In the genomic region with DNA sequence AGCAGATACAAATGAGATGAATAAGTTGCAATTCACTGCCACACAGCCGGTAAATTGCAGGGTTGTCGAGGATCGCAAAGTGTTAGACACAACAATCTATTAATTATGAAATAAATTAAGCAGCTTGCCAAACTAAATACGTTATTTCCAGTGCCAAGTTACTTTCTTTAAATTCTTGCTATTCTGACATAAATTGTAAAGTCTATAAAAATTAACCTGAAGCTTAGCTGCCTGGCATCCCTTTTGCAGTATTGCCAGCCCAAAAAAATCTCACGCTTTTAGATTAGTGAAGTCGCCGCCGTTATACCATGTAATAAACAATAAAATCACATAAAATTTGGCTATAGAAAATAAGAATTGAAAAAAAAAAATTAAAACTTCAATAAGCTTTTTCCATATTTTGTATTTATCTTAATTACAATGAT, we compare ENCODE assay signal across 1 fruit fly cellular context.
TF ChIP-seq lines count a peak whose summit lies in the region.

No protein-coding gene starts in this region.

TF ChIP-seq in whole organism, embryonic, 481 proteins besides CTCF, POLR2A, EP300 and RAD21 (continued from another document and continues in another):
- TF ChIP-seq CG34422 (GFP tag; IDR thresholded peaks at IDR 0.05; lab: Robert Waterston, UW), result peak; percentile 93
- TF ChIP-seq sens-2 (GFP tag; IDR thresholded peaks at IDR 0.05; lab: Robert Waterston, UW), result peak; percentile 76
- peak; percentile 78 for TF ChIP-seq her (GFP tag; optimal IDR thresholded peaks at IDR 0.05; lab: Kevin White, UChicago)
- TF ChIP-seq CG10462 (GFP tag; optimal IDR thresholded peaks at IDR 0.05; lab: Kevin White, UChicago), result peak; percentile 85
- peak; percentile 87 for TF ChIP-seq CG13894 (tag; optimal IDR thresholded peaks at IDR 0.05; lab: Kevin White, UChicago)
- TF ChIP-seq ttk (GFP tag; IDR thresholded peaks at IDR 0.05; lab: Robert Waterston, UW), result peak; percentile 72
- TF ChIP-seq pzg (GFP tag; optimal IDR thresholded peaks at IDR 0.05; lab: Kevin White, UChicago), result peak; percentile 47
- TF ChIP-seq yki (optimal IDR thresholded peaks at IDR 0.05; lab: Kevin White, UChicago), result no peak
- TF ChIP-seq fd64A (GFP tag; optimal IDR thresholded peaks at IDR 0.05; lab: Kevin White, UChicago), result peak; percentile 76
- TF ChIP-seq ham (GFP tag; IDR thresholded peaks at IDR 0.05; lab: Robert Waterston, UW), result 0 out of 2 replicates have a peak, but pooled peaks have one; percentile 41
- TF ChIP-seq ftz-f1 (GFP tag; optimal IDR thresholded peaks at IDR 0.05; lab: Kevin White, UChicago), result no peak
- TF ChIP-seq CG8388 (GFP tag; optimal IDR thresholded peaks at IDR 0.05; lab: Kevin White, UChicago), result peak; percentile 89
- TF ChIP-seq usp (GFP tag; optimal IDR thresholded peaks at IDR 0.05; lab: Kevin White, UChicago), result no peak
- TF ChIP-seq Lim3 (GFP tag; IDR thresholded peaks at IDR 0.05; lab: Robert Waterston, UW), result 0 out of 2 replicates have a peak, but pooled peaks have one; percentile 13
- TF ChIP-seq pb (GFP tag; optimal IDR thresholded peaks at IDR 0.05; lab: Kevin White, UChicago), result peak; percentile 53
- TF ChIP-seq CG10959 (GFP tag; IDR thresholded peaks at IDR 0.05; lab: Robert Waterston, UW), result peak; percentile 83
- TF ChIP-seq br (optimal IDR thresholded peaks at IDR 0.05; lab: Kevin White, UChicago), result no peak
- TF ChIP-seq CG10147 (GFP tag; optimal IDR thresholded peaks at IDR 0.05; lab: Kevin White, UChicago), result peak; percentile 82
- peak; percentile 96 for TF ChIP-seq gem (tag; optimal IDR thresholded peaks at IDR 0.05; lab: Kevin White, UChicago)
- TF ChIP-seq CG7839 (tag; optimal IDR thresholded peaks at IDR 0.05; lab: Kevin White, UChicago), result peak; percentile 89
- peak; percentile 45; the same call in 1 of the 2 replicates for TF ChIP-seq dimm (GFP tag; IDR thresholded peaks at IDR 0.05; lab: Robert Waterston, UW)
- TF ChIP-seq gt (GFP tag; IDR thresholded peaks at IDR 0.05; lab: Robert Waterston, UW), result peak; percentile 65
- peak; percentile 48 for TF ChIP-seq HmgD (GFP tag; optimal IDR thresholded peaks at IDR 0.05; lab: Kevin White, UChicago)
- TF ChIP-seq Rx (GFP tag; IDR thresholded peaks at IDR 0.05; lab: Robert Waterston, UW), result peak; percentile 86
- peak; percentile 92 for TF ChIP-seq az2 (GFP tag; optimal IDR thresholded peaks at IDR 0.05; lab: Kevin White, UChicago)
- TF ChIP-seq CG11504 (tag; optimal IDR thresholded peaks at IDR 0.05; lab: Kevin White, UChicago), result peak; percentile 93
- peak; percentile 77 to 94 for TF ChIP-seq Hr51 (GFP tag; optimal IDR thresholded peaks at IDR 0.05; lab: Kevin White, UChicago)
- TF ChIP-seq CG12391 (tag; optimal IDR thresholded peaks at IDR 0.05; lab: Kevin White, UChicago), result peak; percentile 93
- TF ChIP-seq Pdp1 (GFP tag; optimal IDR thresholded peaks at IDR 0.05; lab: Kevin White, UChicago), result peak; percentile 69 to 78
- peak; percentile 59 for TF ChIP-seq YL-1 (GFP tag; optimal IDR thresholded peaks at IDR 0.05; lab: Kevin White, UChicago)
- TF ChIP-seq CG10366 (GFP tag; IDR thresholded peaks at IDR 0.05; lab: Robert Waterston, UW), result peak; percentile 91
- TF ChIP-seq Hr3 (GFP tag; optimal IDR thresholded peaks at IDR 0.05; lab: Kevin White, UChicago), result peak; percentile 87
- TF ChIP-seq cg (GFP tag; optimal IDR thresholded peaks at IDR 0.05; lab: Kevin White, UChicago), result no peak
- TF ChIP-seq CG1832 (GFP tag; optimal IDR thresholded peaks at IDR 0.05; lab: Kevin White, UChicago), result no peak
- TF ChIP-seq CG10543 (GFP tag; optimal IDR thresholded peaks at IDR 0.05; lab: Kevin White, UChicago), result peak; percentile 89
- TF ChIP-seq knrl (GFP tag; IDR thresholded peaks at IDR 0.05; lab: Robert Waterston, UW; ENCODE audit: partially characterized antibody), result no peak
- peak; percentile 70 for TF ChIP-seq CG31365 (tag; optimal IDR thresholded peaks at IDR 0.05; lab: Kevin White, UChicago)
- peak; percentile 57 for TF ChIP-seq luna (GFP tag; optimal IDR thresholded peaks at IDR 0.05; lab: Kevin White, UChicago)
- TF ChIP-seq CG14441 (GFP tag; IDR thresholded peaks at IDR 0.05; lab: Robert Waterston, UW), result peak; percentile 93
- peak; percentile 69 for TF ChIP-seq Ravus (GFP tag; IDR thresholded peaks at IDR 0.05; lab: Robert Waterston, UW)
- TF ChIP-seq Rfx (GFP tag; IDR thresholded peaks at IDR 0.05; lab: Robert Waterston, UW), result peak; percentile 91
- no peak for TF ChIP-seq Doc3 (GFP tag; IDR thresholded peaks at IDR 0.05; lab: Robert Waterston, UW; ENCODE audit: partially characterized antibody)
- TF ChIP-seq stc (GFP tag; IDR thresholded peaks at IDR 0.05; lab: Robert Waterston, UW), result peak; percentile 90
- TF ChIP-seq ara (GFP tag; IDR thresholded peaks at IDR 0.05; lab: Robert Waterston, UW), result peak; percentile 86
- peak; percentile 87 for TF ChIP-seq NC2β (GFP tag; optimal IDR thresholded peaks at IDR 0.05; lab: Kevin White, UChicago)
- TF ChIP-seq esg (GFP tag; conservative IDR thresholded peaks at IDR 0.05; lab: Robert Waterston, UW), result peak; percentile 81
- TF ChIP-seq CG14667 (GFP tag; IDR thresholded peaks at IDR 0.05; lab: Robert Waterston, UW), result peak; percentile 87
- no peak for TF ChIP-seq Sin3A (optimal IDR thresholded peaks at IDR 0.05; lab: Kevin White, UChicago)
- peak; percentile 92 for TF ChIP-seq chm (GFP tag; IDR thresholded peaks at IDR 0.05; lab: Robert Waterston, UW)
- TF ChIP-seq CG17912 (GFP tag; optimal IDR thresholded peaks at IDR 0.05; lab: Kevin White, UChicago), result peak; percentile 84
- peak; percentile 84 for TF ChIP-seq CG18011 (GFP tag; optimal IDR thresholded peaks at IDR 0.05; lab: Kevin White, UChicago)
- TF ChIP-seq rib (GFP tag; IDR thresholded peaks at IDR 0.05; lab: Robert Waterston, UW), result peak; percentile 59; the same call in 1 of the 2 replicates
- TF ChIP-seq vnd (GFP tag; IDR thresholded peaks at IDR 0.05; lab: Robert Waterston, UW; ENCODE audit: partially characterized antibody), result no peak
- TF ChIP-seq Antp (GFP tag; optimal IDR thresholded peaks at IDR 0.05; lab: Kevin White, UChicago), result peak; percentile 69
- peak; percentile 76 for TF ChIP-seq CG6683 (GFP tag; optimal IDR thresholded peaks at IDR 0.05; lab: Kevin White, UChicago)
- peak; percentile 77 for TF ChIP-seq dm (GFP tag; optimal IDR thresholded peaks at IDR 0.05; lab: Kevin White, UChicago)
- peak; percentile 80 for TF ChIP-seq CG15696 (tag; optimal IDR thresholded peaks at IDR 0.05; lab: Kevin White, UChicago)
- peak; percentile 78 for TF ChIP-seq CG2202 (tag; optimal IDR thresholded peaks at IDR 0.05; lab: Kevin White, UChicago)
- peak; percentile 86 for TF ChIP-seq E2f1 (GFP tag; IDR thresholded peaks at IDR 0.05; lab: Robert Waterston, UW)
- peak; percentile 81 for TF ChIP-seq CG11247 (GFP tag; IDR thresholded peaks at IDR 0.05; lab: Robert Waterston, UW)
- peak; percentile 86 for TF ChIP-seq gsb-n (tag; optimal IDR thresholded peaks at IDR 0.05; lab: Kevin White, UChicago)
- TF ChIP-seq bsh (GFP tag; optimal IDR thresholded peaks at IDR 0.05; lab: Kevin White, UChicago), result peak; percentile 83 to 95
- peak; percentile 81 for TF ChIP-seq mirr (GFP tag; optimal IDR thresholded peaks at IDR 0.05; lab: Kevin White, UChicago)
- peak; percentile 85 for TF ChIP-seq Bdp1 (GFP tag; optimal IDR thresholded peaks at IDR 0.05; lab: Kevin White, UChicago)
- TF ChIP-seq CG8281 (tag; optimal IDR thresholded peaks at IDR 0.05; lab: Kevin White, UChicago), result peak; percentile 73
- peak; percentile 87 for TF ChIP-seq CG16779 (GFP tag; IDR thresholded peaks at IDR 0.05; lab: Robert Waterston, UW)
- peak; percentile 71 for TF ChIP-seq CG5953 (GFP tag; IDR thresholded peaks at IDR 0.05; lab: Robert Waterston, UW)
- TF ChIP-seq sug (tag; optimal IDR thresholded peaks at IDR 0.05; lab: Kevin White, UChicago), result peak; percentile 84
- peak; percentile 83 for TF ChIP-seq org-1 (GFP tag; optimal IDR thresholded peaks at IDR 0.05; lab: Kevin White, UChicago)
- TF ChIP-seq eve (GFP tag; optimal IDR thresholded peaks at IDR 0.05; lab: Kevin White, UChicago), result no peak
- peak; percentile 93 for TF ChIP-seq CG13296 (GFP tag; optimal IDR thresholded peaks at IDR 0.05; lab: Kevin White, UChicago)
- TF ChIP-seq B-H1 (GFP tag; IDR thresholded peaks at IDR 0.05; lab: Robert Waterston, UW), result peak; percentile 82
- TF ChIP-seq CG2712 (tag; optimal IDR thresholded peaks at IDR 0.05; lab: Kevin White, UChicago), result peak; percentile 94
- peak; percentile 70 for TF ChIP-seq Side (GFP tag; optimal IDR thresholded peaks at IDR 0.05; lab: Kevin White, UChicago)
- peak; percentile 94 for TF ChIP-seq CG12769 (tag; optimal IDR thresholded peaks at IDR 0.05; lab: Kevin White, UChicago)
- TF ChIP-seq ro (GFP tag; IDR thresholded peaks at IDR 0.05; lab: Robert Waterston, UW), result peak; percentile 48; the same call in 1 of the 2 replicates
- peak; percentile 91 for TF ChIP-seq CG10209 (GFP tag; optimal IDR thresholded peaks at IDR 0.05; lab: Kevin White, UChicago)
- no peak for TF ChIP-seq prd (optimal IDR thresholded peaks at IDR 0.05; lab: Kevin White, UChicago)
- peak; percentile 90 for TF ChIP-seq prd (GFP tag; IDR thresholded peaks at IDR 0.05; lab: Robert Waterston, UW)
- peak; percentile 77 for TF ChIP-seq tin (GFP tag; optimal IDR thresholded peaks at IDR 0.05; lab: Kevin White, UChicago)
- TF ChIP-seq Camta (GFP tag; optimal IDR thresholded peaks at IDR 0.05; lab: Kevin White, UChicago), result peak; percentile 90
- peak; percentile 95 for TF ChIP-seq CG6813 (GFP tag; optimal IDR thresholded peaks at IDR 0.05; lab: Kevin White, UChicago)
- peak; percentile 83 for TF ChIP-seq ewg (GFP tag; optimal IDR thresholded peaks at IDR 0.05; lab: Kevin White, UChicago)
- TF ChIP-seq H2.0 (GFP tag; IDR thresholded peaks at IDR 0.05; lab: Robert Waterston, UW), result peak; percentile 92
- TF ChIP-seq CG15601 (tag; optimal IDR thresholded peaks at IDR 0.05; lab: Kevin White, UChicago), result peak; percentile 87
- peak; percentile 88 for TF ChIP-seq NFAT (GFP tag; IDR thresholded peaks at IDR 0.05; lab: Robert Waterston, UW)
- TF ChIP-seq fd96Cb (tag; optimal IDR thresholded peaks at IDR 0.05; lab: Kevin White, UChicago), result peak; percentile 89
- TF ChIP-seq sob (GFP tag; IDR thresholded peaks at IDR 0.05; lab: Robert Waterston, UW), result peak; percentile 90
- TF ChIP-seq CG1602 (GFP tag; optimal IDR thresholded peaks at IDR 0.05; lab: Kevin White, UChicago), result peak; percentile 89
- peak; percentile 87 for TF ChIP-seq CG4730 (GFP tag; IDR thresholded peaks at IDR 0.05; lab: Robert Waterston, UW)
- TF ChIP-seq CG3065 (GFP tag; optimal IDR thresholded peaks at IDR 0.05; lab: Kevin White, UChicago), result peak; percentile 84
- TF ChIP-seq sd (tag; optimal IDR thresholded peaks at IDR 0.05; lab: Kevin White, UChicago), result peak; percentile 77
- TF ChIP-seq CG12104 (GFP tag; optimal IDR thresholded peaks at IDR 0.05; lab: Kevin White, UChicago), result peak; percentile 69
- TF ChIP-seq CG2678 (tag; optimal IDR thresholded peaks at IDR 0.05; lab: Kevin White, UChicago), result peak; percentile 95
- TF ChIP-seq CG4404 (GFP tag; IDR thresholded peaks at IDR 0.05; lab: Robert Waterston, UW), result peak; percentile 81
- TF ChIP-seq CG30403 (GFP tag; optimal IDR thresholded peaks at IDR 0.05; lab: Kevin White, UChicago), result peak; percentile 93
- TF ChIP-seq Lpt (GFP tag; optimal IDR thresholded peaks at IDR 0.05; lab: Kevin White, UChicago), result no peak
- peak; percentile 82 for TF ChIP-seq kah (GFP tag; optimal IDR thresholded peaks at IDR 0.05; lab: Kevin White, UChicago)
- TF ChIP-seq Oaz (GFP tag; IDR thresholded peaks at IDR 0.05; lab: Robert Waterston, UW), result peak; percentile 84
- peak; percentile 55; the same call in 2 of the 3 replicates for TF ChIP-seq jigr1 (GFP tag; IDR thresholded peaks at IDR 0.05; lab: Robert Waterston, UW)
- peak; percentile 92 for TF ChIP-seq tap (tag; optimal IDR thresholded peaks at IDR 0.05; lab: Kevin White, UChicago)
- peak; percentile 70 for TF ChIP-seq D19A (tag; optimal IDR thresholded peaks at IDR 0.05; lab: Kevin White, UChicago)
- TF ChIP-seq bab2 (GFP tag; optimal IDR thresholded peaks at IDR 0.05; lab: Kevin White, UChicago), result peak; percentile 93
- peak; percentile 89 for TF ChIP-seq tio (GFP tag; optimal IDR thresholded peaks at IDR 0.05; lab: Kevin White, UChicago)
- TF ChIP-seq lola (GFP tag; optimal IDR thresholded peaks at IDR 0.05; lab: Kevin White, UChicago), result peak in 1 of 3 experiments; percentile 79
- TF ChIP-seq CG13424 (tag; optimal IDR thresholded peaks at IDR 0.05; lab: Kevin White, UChicago), result peak; percentile 96
- TF ChIP-seq CG6175 (GFP tag; IDR thresholded peaks at IDR 0.05; lab: Robert Waterston, UW), result peak; percentile 84; the same call in 2 of the 3 replicates
- TF ChIP-seq CG32532 (GFP tag; IDR thresholded peaks at IDR 0.05; lab: Robert Waterston, UW), result peak; percentile 95
- TF ChIP-seq Med (GFP tag; lab: Kevin White, UChicago), result peak; percentile 97
- peak; percentile 83 for TF ChIP-seq CG3838 (GFP tag; optimal IDR thresholded peaks at IDR 0.05; lab: Kevin White, UChicago)
- peak; percentile 88 for TF ChIP-seq CG7786 (GFP tag; optimal IDR thresholded peaks at IDR 0.05; lab: Kevin White, UChicago)
- TF ChIP-seq dpn (GFP tag; optimal IDR thresholded peaks at IDR 0.05; lab: Kevin White, UChicago), result peak; percentile 88 to 92
- TF ChIP-seq Dfd (GFP tag; optimal IDR thresholded peaks at IDR 0.05; lab: Kevin White, UChicago), result no peak
- TF ChIP-seq CG9876 (GFP tag; optimal IDR thresholded peaks at IDR 0.05; lab: Kevin White, UChicago), result peak; percentile 79
- no peak for TF ChIP-seq CG7745 (tag; optimal IDR thresholded peaks at IDR 0.05; lab: Kevin White, UChicago)
- no peak for TF ChIP-seq CG14965 (GFP tag; optimal IDR thresholded peaks at IDR 0.05; lab: Kevin White, UChicago; ENCODE audit: borderline replicate concordance)
- TF ChIP-seq CG18599 (GFP tag; optimal IDR thresholded peaks at IDR 0.05; lab: Kevin White, UChicago), result peak; percentile 95
- peak; percentile 81 for TF ChIP-seq shn (GFP tag; optimal IDR thresholded peaks at IDR 0.05; lab: Kevin White, UChicago)
- TF ChIP-seq CG2875 (GFP tag; optimal IDR thresholded peaks at IDR 0.05; lab: Kevin White, UChicago), result peak; percentile 76
- peak; percentile 83 for TF ChIP-seq cato (GFP tag; optimal IDR thresholded peaks at IDR 0.05; lab: Kevin White, UChicago; ENCODE audit: borderline replicate concordance)
- peak; percentile 75 for TF ChIP-seq en (GFP tag; optimal IDR thresholded peaks at IDR 0.05; lab: Kevin White, UChicago)
- TF ChIP-seq gce (GFP tag; IDR thresholded peaks at IDR 0.05; lab: Robert Waterston, UW), result peak; percentile 87; the same call in 2 of the 3 replicates
- no peak for TF ChIP-seq Hr78 (GFP tag; optimal IDR thresholded peaks at IDR 0.05; lab: Kevin White, UChicago)
- no peak for TF ChIP-seq ato (GFP tag; IDR thresholded peaks at IDR 0.05; lab: Robert Waterston, UW; ENCODE audit: partially characterized antibody)
- TF ChIP-seq gcm (GFP tag; optimal IDR thresholded peaks at IDR 0.05; lab: Kevin White, UChicago), result peak; percentile 89
- peak; percentile 95 for TF ChIP-seq CG9817 (tag; optimal IDR thresholded peaks at IDR 0.05; lab: Kevin White, UChicago)
